Fruit fly (Drosophila melanogaster) whole organism, adult: ENCODE measurements around the gene MED27.

Experiments used
- CG5204 ChIP-seq: fragments of 200-800 bp; sonication (Bioruptor generic); optimal IDR thresholded peaks from 2 replicates; lab custom pipeline; 2016; ENCODE audit warnings: missing biosample characterization, missing genetic modification characterization
- Mnt ChIP-seq: fragments of 200-800 bp; sonication (Bioruptor generic); optimal IDR thresholded peaks from 2 replicates; lab custom pipeline; 2016; ENCODE audit warnings: missing biosample characterization, mild to moderate bottlenecking, missing genetic modification characterization
- pad ChIP-seq: fragments of 200-800 bp; sonication (Bioruptor generic); optimal IDR thresholded peaks from 3 replicates; lab custom pipeline; 2017; ENCODE audit warnings: missing biosample characterization, missing genetic modification characterization, mild to moderate bottlenecking, moderate library complexity, missing genetic modification reagents
- tj ChIP-seq: fragments of 200-800 bp; sonication (Bioruptor generic); optimal IDR thresholded peaks from 3 replicates; lab custom pipeline; 2017; ENCODE audit warnings: missing biosample characterization, mild to moderate bottlenecking, missing genetic modification characterization, moderate library complexity

DNA sequence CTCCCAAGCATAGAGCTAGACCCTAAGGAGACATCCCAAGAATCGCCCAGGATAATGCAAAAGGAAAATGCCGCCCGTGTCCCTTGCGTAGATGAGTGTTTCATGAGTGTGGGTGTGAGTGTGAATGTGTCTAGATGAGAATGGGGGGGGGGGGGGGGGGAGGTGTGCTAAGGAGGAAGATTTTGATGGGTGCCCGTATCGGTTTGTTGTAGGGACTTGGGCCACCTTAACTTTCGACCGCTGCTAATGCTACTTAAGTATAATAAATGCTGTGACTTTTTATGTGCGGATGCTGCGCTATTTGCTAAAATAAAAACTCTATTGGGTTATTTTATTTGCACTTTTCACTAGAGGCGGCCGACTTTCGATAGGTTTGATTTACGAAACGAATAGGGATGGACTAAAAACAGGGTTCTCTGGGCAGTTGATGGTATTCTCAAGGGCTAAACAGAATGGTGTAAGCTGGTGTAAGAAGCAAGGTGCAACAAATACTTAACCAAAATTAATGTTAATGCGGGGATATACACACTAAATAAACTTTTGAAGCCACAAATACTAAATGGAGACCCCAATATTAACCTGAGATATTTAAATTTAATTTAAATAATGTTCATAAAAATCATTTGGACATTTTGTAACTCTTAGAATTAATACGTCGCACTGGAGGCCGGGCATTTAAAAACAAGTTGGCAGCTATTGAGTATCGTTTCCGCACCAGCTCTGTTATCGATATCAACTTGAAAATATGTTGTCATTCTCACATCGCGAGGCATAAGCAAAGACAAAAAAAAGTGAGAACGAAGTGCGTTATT, 14.2 kb downstream of the MED27 start, which contains the start of the genes Xe7 and Atg17:
- TF ChIP-seq pad (GFP tag; lab: Kevin White, UChicago) (peak; percentile 79), Mnt (peak; percentile 86), tj (GFP tag; lab: Kevin White, UChicago) (peak; percentile 59), CG5204 (GFP tag; lab: Kevin White, UChicago) (peak; percentile 97)
